Fruit fly (Drosophila melanogaster): ENCODE results near the gene CG17270.

dm6 chr3R:20772543-20772942 lies 46.2 kb downstream of the CG17270 start, which contains the start of gene Takl1:
- TF ChIP-seq CTCF (optimal IDR thresholded peaks at IDR 0.05) (no peak), CG8478 (optimal IDR thresholded peaks at IDR 0.05) (no peak)
